Worm (Caenorhabditis elegans) whole organism, young adult: ENCODE results near the gene syx-16.

Source experiments
- B0019.2 ChIP-seq: fragments of 200-800 bp; sonication (Bioruptor generic); conservative IDR thresholded peaks from 2 replicates; pipeline ENCODE4 v1.3.6; 2022; ENCODE audit warnings: missing genetic modification reagents, missing genetic modification characterization, missing compliant biosample characterization
- B0336.3 ChIP-seq: fragments of 200-800 bp; sonication (Bioruptor generic); IDR thresholded peaks from 2 replicates; pipeline ENCODE4 v1.3.6; 2022; ENCODE audit warnings: missing genetic modification characterization, missing compliant biosample characterization
- D2030.7 ChIP-seq: fragments of 200-800 bp; sonication (Bioruptor generic); IDR thresholded peaks from 2 replicates; pipeline ENCODE4 v1.3.6; 2022; ENCODE audit warnings: missing genetic modification reagents, missing genetic modification characterization, missing compliant biosample characterization
- F37B4.10 ChIP-seq: fragments of 200-800 bp; sonication (Bioruptor generic); IDR thresholded peaks from 2 replicates; pipeline ENCODE4 v1.3.6; 2022; ENCODE audit warnings: missing genetic modification characterization, missing compliant biosample characterization
- F57C9.4 ChIP-seq: sonication (generic microtip); optimal IDR thresholded peaks from 2 replicates; lab custom pipeline; 2017; ENCODE audit warnings: mild to moderate bottlenecking, missing genetic modification characterization, missing compliant biosample characterization
- T26A5.8 ChIP-seq: sonication (generic microtip); optimal IDR thresholded peaks from 2 replicates; lab custom pipeline; 2016; ENCODE audit warnings: missing genetic modification characterization, missing compliant biosample characterization
- Y53G8AR.9 ChIP-seq: fragments of 200-800 bp; sonication (Bioruptor generic); conservative IDR thresholded peaks from 2 replicates; pipeline ENCODE4 v1.3.6; 2022; ENCODE audit warnings: missing genetic modification reagents, missing genetic modification characterization, missing compliant biosample characterization
- Y56A3A.18 ChIP-seq: fragments of 200-800 bp; sonication (Bioruptor generic); IDR thresholded peaks from 2 replicates; pipeline ENCODE4 v1.3.6; 2022; ENCODE audit warnings: missing genetic modification reagents, missing genetic modification characterization, missing compliant biosample characterization
- Y95B8A.8 ChIP-seq: fragments of 200-800 bp; sonication (Bioruptor generic); IDR thresholded peaks from 2 replicates; pipeline ENCODE4 v1.3.6; 2022; ENCODE audit warnings: missing genetic modification reagents, missing genetic modification characterization, missing compliant biosample characterization
- ZK185.1 ChIP-seq: sonication (generic microtip); optimal IDR thresholded peaks from 2 replicates; lab custom pipeline; 2016; ENCODE audit warnings: mild to moderate bottlenecking, missing genetic modification characterization, missing compliant biosample characterization; ENCODE audit not compliant: poor library complexity, severe bottlenecking
- ama-1 ChIP-seq, 3 experiments: fragments of 150-350 bp in 1 of 3; sonication (generic microtip) in 2 of 3; optimal IDR thresholded peaks; 2 replicates each; lab custom pipeline; 2014 to 2018; ENCODE audit warnings: missing biosample characterization in 2 of 3, missing genetic modification characterization in 2 of 3, missing genetic modification reagents in 2 of 3
- aptf-3 ChIP-seq: fragments of 200-800 bp; sonication (Bioruptor generic); IDR thresholded peaks from 2 replicates; pipeline ENCODE4 v1.3.6; 2022; ENCODE audit warnings: missing genetic modification characterization, missing compliant biosample characterization
- atf-7 ChIP-seq: sonication (generic microtip); optimal IDR thresholded peaks from 2 replicates; lab custom pipeline; 2017; ENCODE audit warnings: mild to moderate bottlenecking, missing genetic modification characterization, missing compliant biosample characterization
- attf-5 ChIP-seq: fragments of 200-800 bp; sonication (Bioruptor generic); optimal IDR thresholded peaks from 2 replicates; lab custom pipeline; 2018; ENCODE audit warnings: mild to moderate bottlenecking, missing genetic modification characterization, missing compliant biosample characterization
- cebp-1 ChIP-seq, 2 experiments: fragments of 200-800 bp in 1 of 2; sonication (Bioruptor generic) in 1 of 2; sonication (generic microtip) in 1 of 2; IDR thresholded peaks in 1 of 2; optimal IDR thresholded peaks in 1 of 2; 2 replicates each; pipeline versions ENCODE4 v1.3.6 to Lab custom; 2017 to 2022; ENCODE audit warnings: missing compliant biosample characterization in 2 of 2, missing genetic modification characterization in 2 of 2, mild to moderate bottlenecking in 1 of 2, missing genetic modification reagents in 1 of 2, moderate library complexity in 1 of 2
- cebp-2 ChIP-seq: fragments of 200-800 bp; sonication (Bioruptor generic); IDR thresholded peaks from 2 replicates; pipeline ENCODE4 v1.3.6; 2022; ENCODE audit warnings: missing genetic modification characterization, missing compliant biosample characterization
- ceh-100 ChIP-seq: fragments of 200-800 bp; sonication (Bioruptor generic); IDR thresholded peaks from 2 replicates; pipeline ENCODE4 v1.3.6; 2022; ENCODE audit warnings: missing genetic modification reagents, missing genetic modification characterization, missing compliant biosample characterization
- ceh-58 ChIP-seq: fragments of 200-800 bp; sonication (Bioruptor generic); IDR thresholded peaks from 2 replicates; pipeline ENCODE4 v1.3.6; 2022; ENCODE audit warnings: missing genetic modification characterization, missing compliant biosample characterization
- ceh-79 ChIP-seq: sonication (generic microtip); optimal IDR thresholded peaks from 2 replicates; lab custom pipeline; 2017; ENCODE audit warnings: mild to moderate bottlenecking, missing genetic modification characterization, missing compliant biosample characterization
- ceh-91 ChIP-seq: fragments of 200-800 bp; sonication (Bioruptor generic); IDR thresholded peaks from 2 replicates; pipeline ENCODE4 v1.3.6; 2022; ENCODE audit warnings: missing genetic modification reagents, missing genetic modification characterization, missing compliant biosample characterization
- die-1 ChIP-seq: sonication (generic microtip); optimal IDR thresholded peaks from 2 replicates; lab custom pipeline; 2016; ENCODE audit warnings: missing genotype, mild to moderate bottlenecking, missing genetic modification characterization, missing compliant biosample characterization
- dpl-1 ChIP-seq: fragments of 150-350 bp; optimal IDR thresholded peaks from 2 replicates; lab custom pipeline; 2014; ENCODE audit warnings: missing biosample characterization, missing genetic modification reagents, missing genetic modification characterization
- egl-44 ChIP-seq: fragments of 200-800 bp; sonication (Bioruptor generic); IDR thresholded peaks from 2 replicates; pipeline ENCODE4 v1.3.6; 2022; ENCODE audit warnings: missing genetic modification reagents, missing genetic modification characterization, missing compliant biosample characterization
- hlh-26 ChIP-seq: fragments of 200-800 bp; sonication (Bioruptor generic); conservative IDR thresholded peaks from 2 replicates; pipeline ENCODE4 v1.3.6; 2022; ENCODE audit warnings: missing genetic modification reagents, missing genetic modification characterization, missing compliant biosample characterization
- hmg-1.2 ChIP-seq: fragments of 200-800 bp; sonication (Bioruptor generic); IDR thresholded peaks from 2 replicates; pipeline ENCODE4 v1.3.6; 2022; ENCODE audit warnings: missing genetic modification reagents, missing genetic modification characterization, missing compliant biosample characterization
- hmg-20 ChIP-seq: fragments of 200-800 bp; sonication (Bioruptor generic); IDR thresholded peaks from 2 replicates; pipeline ENCODE4 v1.3.6; 2022; ENCODE audit warnings: missing genetic modification reagents, missing genetic modification characterization, missing compliant biosample characterization
- hrde-1 ChIP-seq: sonication (generic microtip); optimal IDR thresholded peaks from 2 replicates; lab custom pipeline; 2016; ENCODE audit warnings: missing genetic modification characterization, mild to moderate bottlenecking, missing compliant biosample characterization, moderate library complexity, missing genotype, missing genetic modification reagents, borderline replicate concordance
- lin-35 ChIP-seq, 3 experiments: fragments of 150-350 bp in 2 of 3; sonication (generic microtip) in 1 of 3; optimal IDR thresholded peaks; 2 replicates each; lab custom pipeline; 2014 to 2018; ENCODE audit warnings: missing biosample characterization in 3 of 3, missing genetic modification characterization in 3 of 3, missing genetic modification reagents in 3 of 3
- lsy-27 ChIP-seq: sonication (generic microtip); optimal IDR thresholded peaks from 2 replicates; lab custom pipeline; 2017; ENCODE audit warnings: missing genetic modification characterization, mild to moderate bottlenecking, missing compliant biosample characterization, antibody characterized with exemption, missing genotype, borderline replicate concordance; ENCODE audit not compliant: insufficient read depth
- mcd-1 ChIP-seq: fragments of 200-800 bp; sonication (Bioruptor generic); IDR thresholded peaks from 2 replicates; pipeline ENCODE4 v1.3.6; 2022; ENCODE audit warnings: missing genetic modification reagents, missing genetic modification characterization, missing compliant biosample characterization
- mel-28 ChIP-seq: sonication (generic microtip); optimal IDR thresholded peaks from 2 replicates; lab custom pipeline; 2016; ENCODE audit warnings: borderline replicate concordance, mild to moderate bottlenecking, missing genetic modification characterization, missing compliant biosample characterization
- nhr-179 ChIP-seq: sonication (generic microtip); optimal IDR thresholded peaks from 2 replicates; lab custom pipeline; 2016; ENCODE audit warnings: mild to moderate bottlenecking, missing genetic modification characterization, missing compliant biosample characterization
- nhr-90 ChIP-seq: sonication (generic microtip); optimal IDR thresholded peaks from 2 replicates; lab custom pipeline; 2016; ENCODE audit warnings: missing genotype, mild to moderate bottlenecking, missing genetic modification characterization, missing compliant biosample characterization
- repo-1 ChIP-seq: sonication (generic microtip); optimal IDR thresholded peaks from 2 replicates; lab custom pipeline; 2017; ENCODE audit warnings: mild to moderate bottlenecking, missing genetic modification characterization, missing compliant biosample characterization
- snpc-3.4 ChIP-seq: sonication (generic microtip); optimal IDR thresholded peaks from 2 replicates; lab custom pipeline; 2017; ENCODE audit warnings: missing genetic modification characterization, mild to moderate bottlenecking, missing compliant biosample characterization, antibody characterized with exemption, moderate library complexity, missing genotype, missing genetic modification reagents
- sptf-2 ChIP-seq: fragments of 200-800 bp; sonication (Bioruptor generic); optimal IDR thresholded peaks from 2 replicates; lab custom pipeline; 2018; ENCODE audit warnings: mild to moderate bottlenecking, missing genetic modification characterization, missing compliant biosample characterization
- tlf-1 ChIP-seq: fragments of 200-800 bp; sonication (Bioruptor generic); optimal IDR thresholded peaks from 2 replicates; lab custom pipeline; 2018; ENCODE audit warnings: mild to moderate bottlenecking, missing genetic modification characterization, missing compliant biosample characterization
- unc-62 ChIP-seq: fragments of 150-350 bp; optimal IDR thresholded peaks from 2 replicates; lab custom pipeline; 2014; ENCODE audit warnings: missing biosample characterization, missing genetic modification reagents, missing genetic modification characterization
- xnd-1 ChIP-seq: sonication (generic microtip); optimal IDR thresholded peaks from 2 replicates; lab custom pipeline; 2016; ENCODE audit warnings: missing genotype, missing genetic modification reagents, missing genetic modification characterization, missing compliant biosample characterization
- ztf-18 ChIP-seq: sonication (generic microtip); optimal IDR thresholded peaks from 2 replicates; lab custom pipeline; 2016; ENCODE audit warnings: missing genotype, mild to moderate bottlenecking, missing genetic modification characterization, missing compliant biosample characterization
- ztf-22 ChIP-seq: fragments of 200-800 bp; sonication (Bioruptor generic); optimal IDR thresholded peaks from 2 replicates; lab custom pipeline; 2018; ENCODE audit warnings: mild to moderate bottlenecking, missing genetic modification characterization, moderate library complexity, missing compliant biosample characterization
- ztf-25 ChIP-seq: fragments of 200-800 bp; sonication (Bioruptor generic); IDR thresholded peaks from 2 replicates; pipeline ENCODE4 v1.3.6; 2022; ENCODE audit warnings: missing genetic modification reagents, missing genetic modification characterization, missing compliant biosample characterization

The syx-16 gene

DNA sequence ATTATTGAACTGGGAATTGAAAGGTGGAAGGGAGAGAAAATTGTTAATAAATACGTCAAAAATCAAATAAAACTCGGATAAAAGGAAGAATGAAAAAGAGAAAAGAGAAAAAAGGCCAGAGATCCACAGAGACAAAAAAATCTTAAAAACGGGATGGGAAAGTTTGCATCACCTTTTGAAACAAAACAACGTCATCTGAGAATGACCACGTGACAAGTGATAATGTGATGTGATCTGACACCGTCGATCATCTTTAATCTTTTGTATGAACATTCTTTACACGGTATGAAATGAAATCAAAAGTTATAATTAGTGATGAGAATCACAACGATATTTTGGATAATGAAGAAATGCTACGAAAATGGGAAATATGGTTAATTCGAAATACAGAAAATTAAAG, 43.2 kb downstream of the syx-16 start:
- TF ChIP-seq tlf-1 (GFP tag; lab: Kevin White, UChicago) (no peak), cebp-1 (GFP tag; IDR thresholded peaks at IDR 0.05; lab: Robert Waterston, UW) (no peak), cebp-1 (tag; optimal IDR thresholded peaks at IDR 0.05; lab: Kevin White, UChicago) (peak; percentile 8), ceh-79 (no peak), F37B4.10 (GFP tag; lab: Robert Waterston, UW) (no peak), T26A5.8 (tag; lab: Kevin White, UChicago) (no peak), ama-1 (optimal IDR thresholded peaks at IDR 0.05; lab: Kevin White, UChicago) (no peak), ama-1 (GFP tag; optimal IDR thresholded peaks at IDR 0.05; lab: Kevin White, UChicago) (no peak), ZK185.1 (tag; lab: Kevin White, UChicago) (no peak), Y53G8AR.9 (GFP tag; lab: Robert Waterston, UW) (no peak)

DNA sequence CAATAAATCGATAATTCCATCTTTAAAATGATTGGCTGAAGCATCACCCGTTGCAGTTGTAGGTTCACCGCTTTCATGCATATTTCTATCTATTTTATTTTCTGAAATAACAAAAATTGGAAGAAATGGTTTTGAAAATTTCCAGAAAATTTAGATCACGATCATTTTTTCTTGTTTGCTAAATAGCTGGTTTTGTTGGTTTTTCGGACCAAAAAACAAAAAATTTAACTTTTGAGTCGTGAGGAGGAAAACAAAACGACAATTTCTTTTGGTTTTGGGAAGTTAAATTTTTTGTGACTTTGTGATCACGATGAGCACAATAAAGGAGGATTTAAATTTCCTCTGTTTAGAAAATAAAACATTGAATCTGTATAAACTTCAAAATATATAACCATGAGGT, 43.7 kb downstream of the syx-16 start, which contains the start of gene T10F2.2:
Gene T10F2.2, minus strand, starts transcription at position 101 of the 400 bp plus-strand sequence.
- TF ChIP-seq hrde-1 (tag; lab: Kevin White, UChicago) (no peak), cebp-2 (GFP tag; lab: Robert Waterston, UW) (no peak), ceh-100 (GFP tag; lab: Robert Waterston, UW) (no peak), mel-28 (tag; lab: Kevin White, UChicago) (no peak), egl-44 (no peak), dpl-1 (GFP tag; lab: Kevin White, UChicago) (no peak), nhr-90 (tag; lab: Kevin White, UChicago) (no peak), Y56A3A.18 (GFP tag; lab: Robert Waterston, UW) (no peak), xnd-1 (tag; lab: Kevin White, UChicago) (no peak), lin-35 (GFP tag; optimal IDR thresholded peaks at IDR 0.05; lab: Kevin White, UChicago) (no peak), unc-62 (GFP tag; lab: Kevin White, UChicago) (no peak), nhr-179 (no peak), hlh-26 (GFP tag; lab: Robert Waterston, UW) (no peak)

DNA sequence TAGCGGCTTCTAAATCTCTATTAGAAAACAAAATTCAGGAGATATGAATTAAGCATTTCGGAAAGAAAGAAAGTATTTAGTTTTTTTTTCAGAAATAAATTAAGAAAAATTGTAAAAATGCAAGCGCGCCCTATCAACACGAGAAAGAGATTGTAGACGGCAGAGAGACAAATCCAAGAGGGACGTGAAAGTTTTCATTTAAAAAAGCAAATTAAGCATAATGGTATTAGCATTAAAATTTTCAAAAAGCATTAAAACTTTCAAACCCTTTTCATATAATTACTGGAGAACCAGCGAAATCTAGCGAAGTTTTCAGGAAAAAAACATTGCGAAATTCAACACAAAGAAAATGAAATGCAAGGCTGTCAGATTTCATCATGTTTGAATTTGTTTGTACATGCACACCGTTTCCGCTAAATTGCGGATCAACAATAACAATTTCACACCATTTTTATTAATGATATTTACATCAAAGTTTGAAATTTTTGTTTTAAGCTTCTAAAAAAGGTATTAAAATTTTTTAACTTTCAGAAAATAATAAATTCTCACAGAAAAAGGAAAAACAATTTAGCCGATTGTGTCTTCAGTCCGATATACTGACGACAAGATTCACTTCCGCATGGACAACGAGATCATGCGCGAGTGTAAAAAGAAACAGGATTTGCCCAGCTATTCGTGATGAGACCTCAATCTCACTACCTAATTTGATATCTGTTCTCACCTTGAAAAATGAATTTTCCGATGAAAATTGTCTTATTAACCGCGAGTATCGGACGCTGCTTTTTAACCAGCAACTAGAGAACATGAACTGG, 45.9 kb downstream of the syx-16 start, which contains the start of gene gars-1:
Gene gars-1, minus strand, starts transcription at position 808 of the 812 bp plus-strand sequence.
- TF ChIP-seq xnd-1 (tag; lab: Kevin White, UChicago) (no peak), hrde-1 (tag; lab: Kevin White, UChicago) (no peak), D2030.7 (no peak), mcd-1 (no peak), B0019.2 (no peak), hmg-20 (GFP tag; lab: Robert Waterston, UW) (no peak), Y95B8A.8 (no peak), ztf-22 (no peak), mel-28 (tag; lab: Kevin White, UChicago) (no peak), Y53G8AR.9 (GFP tag; lab: Robert Waterston, UW) (0 out of 2 replicates have a peak, but pooled peaks have one; percentile 27), ceh-91 (GFP tag; lab: Robert Waterston, UW) (no peak), snpc-3.4 (tag; lab: Kevin White, UChicago) (no peak), atf-7 (tag; lab: Kevin White, UChicago) (no peak), B0336.3 (GFP tag; lab: Robert Waterston, UW) (no peak), lin-35 (GFP tag; optimal IDR thresholded peaks at IDR 0.05; lab: Kevin White, UChicago) (no peak), die-1 (tag; lab: Kevin White, UChicago) (no peak), ztf-25 (no peak), repo-1 (tag; lab: Kevin White, UChicago) (no peak), F57C9.4 (tag; lab: Kevin White, UChicago) (no peak), lsy-27 (tag; lab: Kevin White, UChicago) (no peak), unc-62 (GFP tag; lab: Kevin White, UChicago) (no peak), hmg-1.2 (GFP tag; lab: Robert Waterston, UW) (peak; percentile 41; the same call in 1 of the 2 replicates), ztf-18 (tag; lab: Kevin White, UChicago) (no peak), ceh-58 (GFP tag; lab: Robert Waterston, UW) (no peak), sptf-2 (GFP tag; lab: Kevin White, UChicago) (no peak), attf-5 (GFP tag; lab: Kevin White, UChicago) (peak; percentile 62), aptf-3 (GFP tag; lab: Robert Waterston, UW) (no peak), egl-44 (no peak)
